Worm (Caenorhabditis elegans) whole organism, L1 larva: ENCODE data around the gene F13H8.8.

Experiments
- F16B12.6 ChIP-seq: fragments of 150-350 bp; optimal IDR thresholded peaks from 2 replicates; lab custom pipeline; 2014; ENCODE audit warnings: missing biosample characterization, missing genetic modification characterization
- Y116A8C.19 ChIP-seq: sonication (generic microtip); optimal IDR thresholded peaks from 2 replicates; lab custom pipeline; 2016; ENCODE audit warnings: missing compliant biosample characterization, missing genetic modification characterization, borderline replicate concordance
- ama-1 ChIP-seq: fragments of 150-350 bp; optimal IDR thresholded peaks from 2 replicates; lab custom pipeline; 2014
- blmp-1 ChIP-seq: fragments of 150-350 bp; optimal IDR thresholded peaks from 2 replicates; lab custom pipeline; 2014; ENCODE audit warnings: missing biosample characterization, missing genetic modification characterization
- ceh-88 ChIP-seq: fragments of 200-800 bp; sonication (Bioruptor generic); IDR thresholded peaks from 2 replicates; pipeline ENCODE4 v1.3.6; 2022; ENCODE audit warnings: missing genetic modification characterization, missing compliant biosample characterization
- grh-1 ChIP-seq: fragments of 200-800 bp; sonication (Bioruptor generic); IDR thresholded peaks from 2 replicates; pipeline ENCODE4 v1.3.6; 2022; ENCODE audit warnings: missing genetic modification reagents, missing genetic modification characterization, missing compliant biosample characterization
- hlh-17 ChIP-seq: fragments of 200-800 bp; sonication (Bioruptor generic); optimal IDR thresholded peaks from 2 replicates; lab custom pipeline; 2018; ENCODE audit warnings: missing genetic modification characterization, mild to moderate bottlenecking, missing compliant biosample characterization, moderate library complexity, borderline replicate concordance
- lin-14 ChIP-seq: fragments of 200-800 bp; sonication (Bioruptor generic); optimal IDR thresholded peaks from 2 replicates; lab custom pipeline; 2018; ENCODE audit warnings: mild to moderate bottlenecking, missing genetic modification characterization, moderate library complexity, missing compliant biosample characterization
- lsy-2 ChIP-seq, 2 experiments: fragments of 150-350 bp; optimal IDR thresholded peaks; 2 replicates each; lab custom pipeline; 2014; ENCODE audit warnings: missing biosample characterization in 2 of 2, missing genetic modification characterization in 2 of 2
- nhr-28 ChIP-seq: fragments of 150-350 bp; optimal IDR thresholded peaks from 2 replicates; lab custom pipeline; 2014; ENCODE audit warnings: missing biosample characterization, missing genetic modification characterization
- skn-1 ChIP-seq: fragments of 150-350 bp; optimal IDR thresholded peaks from 2 replicates; lab custom pipeline; 2014; ENCODE audit warnings: missing biosample characterization, missing genetic modification characterization
- tlp-1 ChIP-seq: fragments of 150-350 bp; optimal IDR thresholded peaks from 2 replicates; lab custom pipeline; 2014; ENCODE audit warnings: missing biosample characterization, missing genetic modification characterization
- unc-130 ChIP-seq: fragments of 150-350 bp; optimal IDR thresholded peaks from 2 replicates; lab custom pipeline; 2017; ENCODE audit warnings: missing biosample characterization, missing genetic modification characterization, inconsistent platforms
- unc-86 ChIP-seq: sonication (generic microtip); optimal IDR thresholded peaks from 2 replicates; lab custom pipeline; 2016; ENCODE audit warnings: missing genetic modification characterization, missing compliant biosample characterization

F13H8.8 gene

ce11 chrII:6219346-6219745 lies 48.5 kb downstream of the F13H8.8 start, which contains the start of gene mks-2:
TSS of gene mks-2 (minus strand) at chrII:6219446.
- TF ChIP-seq blmp-1 (tag; lab: Kevin White, UChicago) (no peak), grh-1 (GFP tag; lab: Robert Waterston, UW) (no peak), unc-86 (tag; lab: Kevin White, UChicago) (no peak), lsy-2 (tag; optimal IDR thresholded peaks at IDR 0.05; lab: Kevin White, UChicago) (no peak), F16B12.6 (tag; lab: Kevin White, UChicago) (no peak), ceh-88 (no peak), skn-1 (tag; lab: Kevin White, UChicago) (no peak), ama-1 (lab: Kevin White, UChicago) (no peak), nhr-28 (tag; lab: Kevin White, UChicago) (no peak), unc-130 (tag; lab: Kevin White, UChicago) (no peak), tlp-1 (no peak), Y116A8C.19 (tag; lab: Kevin White, UChicago) (no peak), lin-14 (GFP tag; lab: Kevin White, UChicago) (no peak), hlh-17 (GFP tag; lab: Kevin White, UChicago) (no peak)
